Fruit fly (Drosophila melanogaster): ENCODE results near the gene CG10413.

Gene CG10413

dm6 chr2L:18604986-18605385 lies at the start of gene CG10413:
Gene CG10413, minus strand, starts transcription at chr2L:18605249.
- TF ChIP-seq CG7101 (tag; optimal IDR thresholded peaks at IDR 0.05) (peak; percentile 98), CG14711 (tag; optimal IDR thresholded peaks at IDR 0.05) (peak; percentile 95), cnc (optimal IDR thresholded peaks at IDR 0.05) (no peak), pad (GFP tag; optimal IDR thresholded peaks at IDR 0.05) (peak; percentile 90), CG12768 (GFP tag; optimal IDR thresholded peaks at IDR 0.05) (peak; percentile 98), CG1620 (GFP tag; optimal IDR thresholded peaks at IDR 0.05) (peak; percentile 99), ovo (GFP tag; optimal IDR thresholded peaks at IDR 0.05) (peak; percentile 96), Hr96 (GFP tag; optimal IDR thresholded peaks at IDR 0.05) (peak; percentile 98), CG5204 (GFP tag; optimal IDR thresholded peaks at IDR 0.05) (peak; percentile 99), toe (GFP tag; optimal IDR thresholded peaks at IDR 0.05) (peak; percentile 99), cic (GFP tag; optimal IDR thresholded peaks at IDR 0.05) (peak; percentile 88), Mnt (GFP tag; optimal IDR thresholded peaks at IDR 0.05) (peak; percentile 96), tj (GFP tag; optimal IDR thresholded peaks at IDR 0.05) (peak; percentile 88), CG33017 (tag; optimal IDR thresholded peaks at IDR 0.05) (peak; percentile 98), Clk (GFP tag; optimal IDR thresholded peaks at IDR 0.05) (peak; percentile 95), Crg-1 (GFP tag; optimal IDR thresholded peaks at IDR 0.05) (peak; percentile 98), bab1 (GFP tag; optimal IDR thresholded peaks at IDR 0.05) (peak; percentile 99), kay (GFP tag; ENCODE audit: borderline replicate concordance) (no peak), CG11617 (GFP tag; optimal IDR thresholded peaks at IDR 0.05) (peak; percentile 98), CG7045 (GFP tag; optimal IDR thresholded peaks at IDR 0.05) (peak; percentile 98)

dm6 chr2L:18653328-18653675 lies 48.3 kb upstream of the CG10413 start:
- peak; percentile 23 for TF ChIP-seq CG14711 (tag; optimal IDR thresholded peaks at IDR 0.05)
- no peak for TF ChIP-seq bab1 (GFP tag; optimal IDR thresholded peaks at IDR 0.05)

- TF ChIP-seq CG11617 (GFP tag; optimal IDR thresholded peaks at IDR 0.05) = no peak
- TF ChIP-seq Mnt (GFP tag; optimal IDR thresholded peaks at IDR 0.05) = no peak
- no peak for TF ChIP-seq CG14711 (tag; optimal IDR thresholded peaks at IDR 0.05)
- no peak for TF ChIP-seq pad (GFP tag; optimal IDR thresholded peaks at IDR 0.05)
- no peak for TF ChIP-seq CG7045 (GFP tag; optimal IDR thresholded peaks at IDR 0.05)
- TF ChIP-seq ovo (GFP tag; optimal IDR thresholded peaks at IDR 0.05) = no peak
- TF ChIP-seq CG1620 (GFP tag; optimal IDR thresholded peaks at IDR 0.05) = no peak
- TF ChIP-seq cic (GFP tag; optimal IDR thresholded peaks at IDR 0.05) = no peak
- TF ChIP-seq CG12768 (GFP tag; optimal IDR thresholded peaks at IDR 0.05) = no peak
- no peak for TF ChIP-seq toe (GFP tag; optimal IDR thresholded peaks at IDR 0.05)
- no peak for TF ChIP-seq kay (GFP tag; ENCODE audit: borderline replicate concordance)
- TF ChIP-seq CG5204 (GFP tag; optimal IDR thresholded peaks at IDR 0.05) = no peak
- no peak for TF ChIP-seq Hr96 (GFP tag; optimal IDR thresholded peaks at IDR 0.05)
- no peak for TF ChIP-seq CG7101 (tag; optimal IDR thresholded peaks at IDR 0.05)
- TF ChIP-seq CG33017 (tag; optimal IDR thresholded peaks at IDR 0.05) = no peak
These were observed 47.7 kb upstream of the CG10413 start, which contains the start of gene Cyp310a1 for dm6 chr2L:18652663-18653327. Gene Cyp310a1, minus strand, starts transcription at chr2L:18653010.

- no peak for TF ChIP-seq Hr96 (GFP tag; optimal IDR thresholded peaks at IDR 0.05)
- TF ChIP-seq kay (GFP tag; ENCODE audit: borderline replicate concordance) = peak; percentile 20
These were observed 43.0 kb upstream of the CG10413 start for dm6 chr2L:18647857-18648652.

dm6 chr2L:18645468-18645867 lies 40.4 kb upstream of the CG10413 start:
- TF ChIP-seq ovo (GFP tag; optimal IDR thresholded peaks at IDR 0.05) (no peak), cnc (optimal IDR thresholded peaks at IDR 0.05) (no peak)

dm6 chr2L:18641087-18641486 lies 36.0 kb upstream of the CG10413 start:
- TF ChIP-seq tj (GFP tag; optimal IDR thresholded peaks at IDR 0.05) (peak; percentile 6), CG14711 (tag; optimal IDR thresholded peaks at IDR 0.05) (no peak), bab1 (GFP tag; optimal IDR thresholded peaks at IDR 0.05) (no peak)

- no peak for TF ChIP-seq CG5204 (GFP tag; optimal IDR thresholded peaks at IDR 0.05)
- TF ChIP-seq kay (GFP tag; ENCODE audit: borderline replicate concordance) = no peak
- TF ChIP-seq Crg-1 (GFP tag; optimal IDR thresholded peaks at IDR 0.05) = no peak
- TF ChIP-seq Mnt (GFP tag; optimal IDR thresholded peaks at IDR 0.05) = no peak
- no peak for TF ChIP-seq bab1 (GFP tag; optimal IDR thresholded peaks at IDR 0.05)
- TF ChIP-seq cnc (optimal IDR thresholded peaks at IDR 0.05) = no peak
- no peak for TF ChIP-seq Hr96 (GFP tag; optimal IDR thresholded peaks at IDR 0.05)
- TF ChIP-seq tj (GFP tag; optimal IDR thresholded peaks at IDR 0.05) = no peak
- no peak for TF ChIP-seq pad (GFP tag; optimal IDR thresholded peaks at IDR 0.05)
- TF ChIP-seq CG12768 (GFP tag; optimal IDR thresholded peaks at IDR 0.05) = no peak
- no peak for TF ChIP-seq CG7045 (GFP tag; optimal IDR thresholded peaks at IDR 0.05)
- no peak for TF ChIP-seq CG11617 (GFP tag; optimal IDR thresholded peaks at IDR 0.05)
- TF ChIP-seq CG33017 (tag; optimal IDR thresholded peaks at IDR 0.05) = no peak
- TF ChIP-seq CG1620 (GFP tag; optimal IDR thresholded peaks at IDR 0.05) = no peak
- TF ChIP-seq CG14711 (tag; optimal IDR thresholded peaks at IDR 0.05) = no peak
- no peak for TF ChIP-seq toe (GFP tag; optimal IDR thresholded peaks at IDR 0.05)
- TF ChIP-seq ovo (GFP tag; optimal IDR thresholded peaks at IDR 0.05) = no peak
- TF ChIP-seq CG7101 (tag; optimal IDR thresholded peaks at IDR 0.05) = no peak
- no peak for TF ChIP-seq Clk (GFP tag; optimal IDR thresholded peaks at IDR 0.05)
These were observed 33.9 kb upstream of the CG10413 start for dm6 chr2L:18638945-18639344.

All from whole organism, adult.